Worm (Caenorhabditis elegans) whole organism, midembryonic: ENCODE results near the gene rpl-16.

Experiments used
- T22C8.4 ChIP-seq: fragments of 200-800 bp; sonication (Bioruptor generic); IDR thresholded peaks from 2 replicates; pipeline ENCODE4 v1.3.6; 2022; ENCODE audit warnings: missing genetic modification characterization, missing compliant biosample characterization
- cog-1 ChIP-seq: sonication (generic microtip); optimal IDR thresholded peaks from 2 replicates; lab custom pipeline; 2016; ENCODE audit warnings: missing genetic modification characterization, missing compliant biosample characterization
- flt-1 ChIP-seq: fragments of 200-800 bp; sonication (Bioruptor generic); IDR thresholded peaks from 2 replicates; pipeline ENCODE4 v1.3.6; 2022; ENCODE audit warnings: missing genetic modification characterization, missing compliant biosample characterization
- klf-2 ChIP-seq: fragments of 200-800 bp; sonication (Bioruptor generic); conservative IDR thresholded peaks from 2 replicates; pipeline ENCODE4 v1.3.6; 2022; ENCODE audit warnings: missing genetic modification reagents, missing genetic modification characterization, missing compliant biosample characterization
- ref-1 ChIP-seq: fragments of 200-800 bp; sonication (Bioruptor generic); conservative IDR thresholded peaks from 2 replicates; pipeline ENCODE4 v1.3.6; 2022; ENCODE audit warnings: missing genetic modification reagents, missing genetic modification characterization, missing compliant biosample characterization
- tab-1 ChIP-seq: fragments of 200-800 bp; sonication (Bioruptor generic); IDR thresholded peaks from 2 replicates; pipeline ENCODE4 v1.3.6; 2022; ENCODE audit warnings: missing genetic modification characterization, missing compliant biosample characterization
- ztf-23 ChIP-seq: fragments of 200-800 bp; sonication (Bioruptor generic); IDR thresholded peaks from 2 replicates; pipeline ENCODE4 v1.3.6; 2022; ENCODE audit warnings: missing genetic modification reagents, missing genetic modification characterization, missing compliant biosample characterization
- ztf-29 ChIP-seq: fragments of 200-800 bp; sonication (Bioruptor generic); IDR thresholded peaks from 2 replicates; pipeline ENCODE4 v1.3.6; 2022; ENCODE audit warnings: missing genetic modification reagents, missing genetic modification characterization, missing compliant biosample characterization

- TF ChIP-seq T22C8.4 (GFP tag; lab: Robert Waterston, UW) (no peak), cog-1 (tag; lab: Kevin White, UChicago) (no peak), flt-1 (GFP tag; lab: Robert Waterston, UW) (no peak), ztf-23 (GFP tag; lab: Robert Waterston, UW) (no peak), tab-1 (GFP tag; lab: Robert Waterston, UW) (no peak), ztf-29 (GFP tag; lab: Robert Waterston, UW) (no peak), klf-2 (no peak), ref-1 (GFP tag; lab: Robert Waterston, UW) (no peak)
These were observed 30.8 kb upstream of the rpl-16 start for ce11 chrIII:3534185-3534584.
